Fruit fly (Drosophila melanogaster) Kc167 (cell line): Measurements from ENCODE around the gene Trhn.

ENCODE experiments used
- Myc ChIP-seq: fragments of >200 bp; optimal IDR thresholded peaks from 2 replicates; lab custom pipeline; 2017; ENCODE audit warnings: missing external identifiers
- Sin3A ChIP-seq: fragments of >200 bp; optimal IDR thresholded peaks from 2 replicates; lab custom pipeline; 2018; ENCODE audit warnings: missing external identifiers

DNA sequence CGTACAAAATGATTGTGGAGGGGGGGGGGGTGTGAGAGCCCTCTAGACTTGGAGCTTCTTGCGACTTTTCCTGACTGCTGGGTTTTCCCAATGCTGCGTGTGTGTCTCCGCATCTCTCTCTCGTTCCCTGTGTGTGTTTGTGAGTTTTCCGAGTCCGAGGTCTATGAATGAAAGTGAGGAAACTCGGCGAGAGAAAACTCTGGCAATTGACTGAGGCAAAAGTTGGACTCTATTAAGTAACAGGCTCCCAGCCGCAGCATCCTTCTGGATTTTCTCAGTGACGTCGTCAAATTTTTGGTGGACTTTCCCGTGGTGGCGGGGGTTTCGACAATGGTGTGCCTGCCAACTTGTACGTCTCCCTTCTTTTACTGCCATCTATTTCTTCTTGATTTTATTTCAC, 22.4 kb downstream of the Trhn start:
- TF ChIP-seq Myc (lab: Kevin White, UChicago) (no peak), Sin3A (lab: Kevin White, UChicago) (no peak)
